Fruit fly (Drosophila melanogaster): Measurements from ENCODE around the gene Oseg5.

Oseg5 gene

dm6 chr2L:20835501-20835900, at the start of gene Oseg5:
TSS of gene Oseg5 (minus strand) at chr2L:20835840.
- no peak for TF ChIP-seq insv (optimal IDR thresholded peaks at IDR 0.05)
- TF ChIP-seq psq (optimal IDR thresholded peaks at IDR 0.05): no peak
- no peak for TF ChIP-seq ttk (optimal IDR thresholded peaks at IDR 0.05)
- no peak for TF ChIP-seq Myc (optimal IDR thresholded peaks at IDR 0.05)
- no peak for TF ChIP-seq h (optimal IDR thresholded peaks at IDR 0.05)
- TF ChIP-seq Sin3A (optimal IDR thresholded peaks at IDR 0.05): no peak

DNA sequence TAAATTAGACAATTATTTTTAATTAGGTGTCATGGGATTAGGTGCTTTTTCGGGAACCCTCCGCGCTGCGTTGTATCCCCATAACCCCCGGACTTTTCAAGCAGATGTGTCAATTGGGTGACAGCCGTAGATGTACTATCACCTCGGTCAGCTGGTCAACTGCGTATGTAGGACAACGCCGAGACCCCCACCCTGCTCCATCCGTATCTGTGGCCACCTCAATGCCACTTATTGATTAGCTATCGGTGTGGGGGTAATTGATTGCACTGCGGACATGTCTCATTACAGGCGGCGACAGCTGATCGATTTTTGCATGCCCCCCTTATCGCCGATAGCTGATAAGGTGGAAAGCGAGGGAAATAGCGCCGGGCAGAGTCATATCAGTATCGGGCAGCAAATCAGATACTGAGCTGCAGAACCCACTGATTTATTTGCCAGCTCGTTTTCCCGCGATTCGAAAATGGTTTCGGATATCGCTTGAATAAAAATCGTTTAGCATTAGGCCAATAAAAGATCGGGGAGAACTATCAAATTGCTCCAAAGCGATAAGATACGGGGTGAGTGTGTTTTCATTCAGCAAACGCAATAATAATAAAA, 48.1 kb upstream of the Oseg5 start:
- TF ChIP-seq insv (optimal IDR thresholded peaks at IDR 0.05) (no peak), ttk (optimal IDR thresholded peaks at IDR 0.05) (no peak), Myc (optimal IDR thresholded peaks at IDR 0.05) (no peak), h (optimal IDR thresholded peaks at IDR 0.05) (no peak), Sin3A (optimal IDR thresholded peaks at IDR 0.05) (no peak), psq (optimal IDR thresholded peaks at IDR 0.05) (no peak)

- no peak for TF ChIP-seq Sin3A (optimal IDR thresholded peaks at IDR 0.05)
- TF ChIP-seq h (optimal IDR thresholded peaks at IDR 0.05): no peak
- TF ChIP-seq insv (optimal IDR thresholded peaks at IDR 0.05): no peak
- no peak for TF ChIP-seq Myc (optimal IDR thresholded peaks at IDR 0.05)
Measured at dm6 chr2L:20883097-20883496, 47.5 kb upstream of the Oseg5 start.

dm6 chr2L:20881353-20882079, 45.9 kb upstream of the Oseg5 start:
- TF ChIP-seq ttk (optimal IDR thresholded peaks at IDR 0.05) (no peak), h (optimal IDR thresholded peaks at IDR 0.05) (no peak)

DNA sequence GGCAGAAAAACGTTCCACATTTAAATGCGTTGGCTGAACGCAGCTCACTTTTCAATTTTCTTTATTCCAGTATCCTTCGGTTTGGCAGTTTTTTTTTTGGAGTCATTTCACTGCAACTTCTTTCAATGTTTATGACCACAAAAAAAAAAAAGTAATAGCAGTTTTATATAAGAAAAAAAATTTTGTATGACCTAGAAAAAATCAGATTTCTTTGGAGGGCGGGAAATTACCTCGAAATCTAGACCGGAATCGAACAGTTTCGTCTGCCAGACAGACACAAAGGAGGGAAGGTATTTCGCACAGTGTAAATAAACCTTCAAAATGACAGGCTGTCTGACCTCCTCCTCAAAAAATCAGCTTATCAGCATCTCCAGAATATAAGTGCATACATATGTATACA, 44.8 kb upstream of the Oseg5 start:
- no peak for TF ChIP-seq ttk (optimal IDR thresholded peaks at IDR 0.05)
- no peak for TF ChIP-seq Sin3A (optimal IDR thresholded peaks at IDR 0.05)
- no peak for TF ChIP-seq psq (optimal IDR thresholded peaks at IDR 0.05)
- no peak for TF ChIP-seq h (optimal IDR thresholded peaks at IDR 0.05)
- TF ChIP-seq insv (optimal IDR thresholded peaks at IDR 0.05): no peak
- TF ChIP-seq Myc (optimal IDR thresholded peaks at IDR 0.05): no peak

dm6 chr2L:20879567-20880141, 44.0 kb upstream of the Oseg5 start:
- TF ChIP-seq ttk (optimal IDR thresholded peaks at IDR 0.05): no peak
- no peak for TF ChIP-seq insv (optimal IDR thresholded peaks at IDR 0.05)
- no peak for TF ChIP-seq Sin3A (optimal IDR thresholded peaks at IDR 0.05)
- TF ChIP-seq Myc (optimal IDR thresholded peaks at IDR 0.05): no peak
- no peak for TF ChIP-seq psq (optimal IDR thresholded peaks at IDR 0.05)
- TF ChIP-seq h (optimal IDR thresholded peaks at IDR 0.05): no peak

dm6 chr2L:20878463-20878862, 42.8 kb upstream of the Oseg5 start:
- no peak for TF ChIP-seq h (optimal IDR thresholded peaks at IDR 0.05)
- TF ChIP-seq ttk (optimal IDR thresholded peaks at IDR 0.05): no peak
- TF ChIP-seq Sin3A (optimal IDR thresholded peaks at IDR 0.05): no peak
- no peak for TF ChIP-seq Myc (optimal IDR thresholded peaks at IDR 0.05)
- no peak for TF ChIP-seq insv (optimal IDR thresholded peaks at IDR 0.05)
- TF ChIP-seq psq (optimal IDR thresholded peaks at IDR 0.05): no peak

dm6 chr2L:20878052-20878451, 42.4 kb upstream of the Oseg5 start:
- TF ChIP-seq ttk (optimal IDR thresholded peaks at IDR 0.05) (no peak), Sin3A (optimal IDR thresholded peaks at IDR 0.05) (no peak), insv (optimal IDR thresholded peaks at IDR 0.05) (no peak), psq (optimal IDR thresholded peaks at IDR 0.05) (no peak), h (optimal IDR thresholded peaks at IDR 0.05) (no peak), Myc (optimal IDR thresholded peaks at IDR 0.05) (no peak)

dm6 chr2L:20874514-20874913, 38.9 kb upstream of the Oseg5 start:
- TF ChIP-seq insv (optimal IDR thresholded peaks at IDR 0.05) (no peak), Sin3A (optimal IDR thresholded peaks at IDR 0.05) (no peak), Myc (optimal IDR thresholded peaks at IDR 0.05) (no peak), h (optimal IDR thresholded peaks at IDR 0.05) (no peak), psq (optimal IDR thresholded peaks at IDR 0.05) (no peak)

DNA sequence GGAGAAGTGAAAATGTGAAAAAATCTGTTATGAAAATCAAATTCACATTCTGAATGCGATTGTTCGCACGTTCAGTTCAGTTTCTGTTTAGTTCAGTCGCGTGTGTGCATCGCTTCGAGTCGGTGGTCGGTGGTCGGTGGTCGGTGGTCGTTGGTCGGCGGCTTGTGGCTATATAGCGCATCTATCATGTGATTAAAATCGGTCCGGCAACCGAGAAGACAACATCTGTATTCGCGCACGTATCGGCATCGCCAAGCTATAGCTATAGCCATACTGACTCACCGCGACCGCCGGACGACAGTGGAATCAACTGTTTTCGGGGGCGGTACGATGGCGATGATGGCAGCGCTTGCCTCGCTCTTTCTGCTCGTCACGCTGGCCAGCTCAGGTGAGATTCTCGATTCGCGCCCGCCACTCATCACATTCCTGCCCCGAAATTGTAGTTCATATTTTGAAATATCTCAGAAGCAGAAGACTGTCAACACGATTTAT, 34.2 kb upstream of the Oseg5 start, which contains the start of gene CG14401:
Gene CG14401 (plus strand): TSS at position 51 of the 492 bp plus-strand sequence.
- TF ChIP-seq h (optimal IDR thresholded peaks at IDR 0.05) (no peak), psq (optimal IDR thresholded peaks at IDR 0.05) (no peak), Sin3A (optimal IDR thresholded peaks at IDR 0.05) (no peak), ttk (optimal IDR thresholded peaks at IDR 0.05) (no peak), insv (optimal IDR thresholded peaks at IDR 0.05) (no peak), Myc (optimal IDR thresholded peaks at IDR 0.05) (no peak)

DNA sequence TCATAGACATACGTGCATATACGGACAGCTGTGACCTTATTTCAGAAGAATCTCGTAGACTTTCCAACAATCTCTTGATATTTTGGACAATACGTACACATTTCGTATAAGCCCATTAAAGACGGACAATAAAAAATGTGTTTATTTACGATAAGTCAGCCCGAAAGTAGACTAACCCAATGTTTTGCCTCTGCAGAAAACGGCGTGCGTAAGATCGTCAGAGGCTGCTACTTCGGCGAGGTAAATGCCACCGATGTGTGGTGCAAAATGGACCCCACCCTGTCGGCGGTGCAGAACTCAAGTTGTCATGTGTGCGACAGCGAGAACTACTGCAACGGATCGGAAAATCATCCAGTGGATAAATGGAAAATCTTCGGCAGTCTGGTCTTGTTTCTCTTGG, 33.3 kb upstream of the Oseg5 start:
- TF ChIP-seq psq (optimal IDR thresholded peaks at IDR 0.05) (no peak), h (optimal IDR thresholded peaks at IDR 0.05) (no peak), ttk (optimal IDR thresholded peaks at IDR 0.05) (no peak), insv (optimal IDR thresholded peaks at IDR 0.05) (no peak), Myc (optimal IDR thresholded peaks at IDR 0.05) (no peak), Sin3A (optimal IDR thresholded peaks at IDR 0.05) (no peak)

dm6 chr2L:20867381-20867780, 31.7 kb upstream of the Oseg5 start, which contains the start of gene CG31675:
TSS of gene CG31675 (plus strand) at chr2L:20867755.
- TF ChIP-seq insv (optimal IDR thresholded peaks at IDR 0.05) (no peak), psq (optimal IDR thresholded peaks at IDR 0.05) (no peak), Sin3A (optimal IDR thresholded peaks at IDR 0.05) (no peak)

Measured in Kc167 (cell line).